Fruit fly (Drosophila melanogaster) whole organism, embryonic: Measurements from ENCODE around the gene Hip14.
A peak's percentile ranks its signal among the peaks of the same experiment; 100 is the strongest.

ENCODE experiments used
- CG11723 ChIP-seq: fragments of 200-800 bp; sonication (Bioruptor generic); optimal IDR thresholded peaks from 2 replicates; lab custom pipeline; 2017; ENCODE audit warnings: missing biosample characterization, mild to moderate bottlenecking, missing genetic modification characterization
- CG12071 ChIP-seq: fragments of 200-800 bp; sonication (Bioruptor generic); optimal IDR thresholded peaks from 3 replicates; lab custom pipeline; 2018; ENCODE audit warnings: missing biosample characterization, mild to moderate bottlenecking, missing genetic modification characterization
- CG14014 ChIP-seq: fragments of 200-800 bp; sonication (Bioruptor generic); IDR thresholded peaks from 2 replicates; pipeline ENCODE4 v1.3.6; 2022; ENCODE audit warnings: missing biosample characterization, missing genetic modification characterization
- CG14965 ChIP-seq: fragments of 200-800 bp; sonication (Bioruptor generic); optimal IDR thresholded peaks from 2 replicates; lab custom pipeline; 2016; ENCODE audit warnings: missing biosample characterization, missing genetic modification characterization, borderline replicate concordance
- CG15269 ChIP-seq: fragments of 200-800 bp; sonication (Bioruptor generic); optimal IDR thresholded peaks from 2 replicates; lab custom pipeline; 2018; ENCODE audit warnings: missing biosample characterization, mild to moderate bottlenecking, missing genetic modification characterization, moderate library complexity
- CG15479 ChIP-seq: fragments of 200-800 bp; sonication (Bioruptor generic); optimal IDR thresholded peaks from 3 replicates; lab custom pipeline; 2019; ENCODE audit warnings: missing biosample characterization, mild to moderate bottlenecking, missing genetic modification characterization, moderate library complexity
- CG1603 ChIP-seq: fragments of 200-800 bp; sonication (Bioruptor generic); optimal IDR thresholded peaks from 2 replicates; lab custom pipeline; 2019; ENCODE audit warnings: missing biosample characterization, mild to moderate bottlenecking, missing genetic modification characterization, moderate library complexity
- CG17361 ChIP-seq: fragments of 200-800 bp; sonication (Bioruptor generic); IDR thresholded peaks from 3 replicates; pipeline ENCODE4 v1.3.6; 2022; ENCODE audit warnings: missing biosample characterization, missing genetic modification characterization
- CG18262 ChIP-seq: fragments of 200-800 bp; optimal IDR thresholded peaks from 3 replicates; lab custom pipeline; 2019; ENCODE audit warnings: missing biosample characterization, mild to moderate bottlenecking, missing genetic modification characterization, moderate library complexity
- CG30431 ChIP-seq: fragments of 200-800 bp; sonication (Bioruptor generic); optimal IDR thresholded peaks from 2 replicates; lab custom pipeline; 2017; ENCODE audit warnings: missing biosample characterization, missing genetic modification characterization
- CG34376 ChIP-seq: fragments of 200-800 bp; sonication (Bioruptor generic); optimal IDR thresholded peaks from 2 replicates; lab custom pipeline; 2018; ENCODE audit warnings: missing biosample characterization, mild to moderate bottlenecking, missing genetic modification characterization
- CG43689 ChIP-seq: fragments of 200-800 bp; sonication (Bioruptor generic); IDR thresholded peaks from 2 replicates; pipeline ENCODE4 v1.3.6; 2022; ENCODE audit warnings: missing biosample characterization, missing genetic modification characterization
- CG7271 ChIP-seq: fragments of 200-800 bp; sonication (Bioruptor generic); optimal IDR thresholded peaks from 2 replicates; lab custom pipeline; 2018; ENCODE audit warnings: missing biosample characterization, mild to moderate bottlenecking, missing genetic modification characterization, moderate library complexity
- CG7928 ChIP-seq: fragments of 200-800 bp; sonication (Bioruptor generic); optimal IDR thresholded peaks from 2 replicates; lab custom pipeline; 2017; ENCODE audit warnings: missing biosample characterization, mild to moderate bottlenecking, missing genetic modification characterization
- CG9437 ChIP-seq: fragments of 200-800 bp; sonication (Bioruptor generic); optimal IDR thresholded peaks from 2 replicates; lab custom pipeline; 2018; ENCODE audit warnings: missing biosample characterization, mild to moderate bottlenecking, missing genetic modification characterization
- CoRest ChIP-seq: fragments of 200-800 bp; sonication (Bioruptor generic); optimal IDR thresholded peaks from 3 replicates; lab custom pipeline; 2018; ENCODE audit warnings: missing biosample characterization, mild to moderate bottlenecking, missing genetic modification characterization, moderate library complexity
- CrebB ChIP-seq: fragments of 200-800 bp; sonication (Bioruptor generic); optimal IDR thresholded peaks from 3 replicates; lab custom pipeline; 2018; ENCODE audit warnings: missing biosample characterization, mild to moderate bottlenecking, missing genetic modification characterization
- D19A ChIP-seq: fragments of 200-800 bp; optimal IDR thresholded peaks from 3 replicates; lab custom pipeline; 2019; ENCODE audit warnings: missing biosample characterization, mild to moderate bottlenecking, missing genetic modification characterization, moderate library complexity
- Deaf1 ChIP-seq: fragments of 200-800 bp; optimal IDR thresholded peaks from 3 replicates; lab custom pipeline; 2019; ENCODE audit warnings: missing biosample characterization, mild to moderate bottlenecking, missing genetic modification characterization, moderate library complexity
- Dref ChIP-seq: fragments of 200-800 bp; sonication (Bioruptor generic); IDR thresholded peaks from 2 replicates; pipeline ENCODE4 v1.3.6; 2022; ENCODE audit warnings: missing biosample characterization, missing genetic modification characterization
- Elba2 ChIP-seq: fragments of 200-800 bp; sonication (Bioruptor generic); optimal IDR thresholded peaks from 3 replicates; lab custom pipeline; 2016; ENCODE audit warnings: missing biosample characterization, missing genetic modification characterization
- HHEX ChIP-seq: fragments of 200-800 bp; sonication (Bioruptor generic); optimal IDR thresholded peaks from 3 replicates; lab custom pipeline; 2017; ENCODE audit warnings: missing biosample characterization, mild to moderate bottlenecking, missing genetic modification characterization, missing genetic modification reagents
- HLH3B ChIP-seq: fragments of 200-800 bp; sonication (Bioruptor generic); IDR thresholded peaks from 2 replicates; pipeline ENCODE4 v1.3.6; 2022; ENCODE audit warnings: missing biosample characterization, missing genetic modification characterization
- HLHmδ ChIP-seq: fragments of 200-800 bp; sonication (Bioruptor generic); optimal IDR thresholded peaks from 2 replicates; lab custom pipeline; 2018; ENCODE audit warnings: missing biosample characterization, mild to moderate bottlenecking, missing genetic modification characterization, moderate library complexity
- Hey ChIP-seq: fragments of 200-800 bp; sonication (Bioruptor generic); optimal IDR thresholded peaks from 3 replicates; lab custom pipeline; 2018; ENCODE audit warnings: missing biosample characterization, mild to moderate bottlenecking, missing genetic modification characterization
- Hmx ChIP-seq: fragments of 200-800 bp; sonication (Bioruptor generic); optimal IDR thresholded peaks from 2 replicates; lab custom pipeline; 2016; ENCODE audit warnings: missing biosample characterization, missing genetic modification characterization
- MBD-R2 ChIP-seq: fragments of 200-800 bp; sonication (Bioruptor generic); IDR thresholded peaks from 2 replicates; pipeline ENCODE4 v1.3.6; 2022; ENCODE audit warnings: missing biosample characterization, missing genetic modification characterization
- Max ChIP-seq: fragments of 200-800 bp; sonication (Bioruptor generic); optimal IDR thresholded peaks from 2 replicates; lab custom pipeline; 2016; ENCODE audit warnings: missing biosample characterization, mild to moderate bottlenecking, missing genetic modification characterization
- Neu2 ChIP-seq: fragments of 200-800 bp; sonication (Bioruptor generic); optimal IDR thresholded peaks from 3 replicates; lab custom pipeline; 2016; ENCODE audit warnings: missing biosample characterization, missing genetic modification characterization, borderline replicate concordance
- Oli ChIP-seq: fragments of 200-800 bp; sonication (Bioruptor generic); optimal IDR thresholded peaks from 2 replicates; lab custom pipeline; 2018; ENCODE audit warnings: missing biosample characterization, mild to moderate bottlenecking, missing genetic modification characterization, moderate library complexity
- PHDP ChIP-seq: fragments of 200-800 bp; sonication (Bioruptor generic); optimal IDR thresholded peaks from 3 replicates; lab custom pipeline; 2018; ENCODE audit warnings: missing biosample characterization, mild to moderate bottlenecking, missing genetic modification characterization, moderate library complexity
- Side ChIP-seq: fragments of 200-800 bp; sonication (Bioruptor generic); optimal IDR thresholded peaks from 2 replicates; lab custom pipeline; 2016; ENCODE audit warnings: missing biosample characterization, missing genetic modification characterization
- Sox100B ChIP-seq: fragments of 200-800 bp; sonication (Bioruptor generic); optimal IDR thresholded peaks from 3 replicates; lab custom pipeline; 2018; ENCODE audit warnings: missing biosample characterization, mild to moderate bottlenecking, missing genetic modification characterization
- Sox102F ChIP-seq: fragments of 200-800 bp; sonication (Bioruptor generic); optimal IDR thresholded peaks from 2 replicates; lab custom pipeline; 2018; ENCODE audit warnings: missing biosample characterization, mild to moderate bottlenecking, missing genetic modification characterization, moderate library complexity
- Ssrp ChIP-seq: fragments of 200-800 bp; sonication (Bioruptor generic); optimal IDR thresholded peaks from 2 replicates; lab custom pipeline; 2018; ENCODE audit warnings: missing biosample characterization, mild to moderate bottlenecking, missing genetic modification characterization, moderate library complexity
- aop ChIP-seq: fragments of 200-800 bp; sonication (Bioruptor generic); IDR thresholded peaks from 2 replicates; pipeline ENCODE4 v1.3.6; 2022; ENCODE audit warnings: missing biosample characterization, missing genetic modification characterization
- bsh ChIP-seq, 2 experiments: fragments of 200-800 bp; sonication (Bioruptor generic); optimal IDR thresholded peaks; 2 replicates each; lab custom pipeline; 2017 to 2018; ENCODE audit warnings: mild to moderate bottlenecking in 2 of 2, missing biosample characterization in 2 of 2, missing genetic modification characterization in 2 of 2, moderate library complexity in 1 of 2
- chif ChIP-seq, 2 experiments: fragments of 200-800 bp; sonication (Bioruptor generic); optimal IDR thresholded peaks; 3 replicates each; lab custom pipeline; 2016; ENCODE audit warnings: missing biosample characterization in 2 of 2, missing genetic modification characterization in 2 of 2
- corto ChIP-seq: fragments of 200-800 bp; sonication (Bioruptor generic); optimal IDR thresholded peaks from 2 replicates; lab custom pipeline; 2016; ENCODE audit warnings: missing biosample characterization, mild to moderate bottlenecking, missing genetic modification characterization, moderate library complexity
- eve ChIP-seq, 2 experiments: fragments of >200 bp; optimal IDR thresholded peaks; 2 replicates each; lab custom pipeline; 2017; ENCODE audit warnings: missing biosample characterization in 2 of 2, missing genetic modification characterization in 2 of 2
- fd96Cb ChIP-seq: fragments of 200-800 bp; sonication (Bioruptor generic); optimal IDR thresholded peaks from 2 replicates; lab custom pipeline; 2018; ENCODE audit warnings: missing biosample characterization, mild to moderate bottlenecking, missing genetic modification characterization, moderate library complexity
- gce ChIP-seq: fragments of 200-800 bp; sonication (Bioruptor generic); IDR thresholded peaks from 3 replicates; pipeline ENCODE4 v1.3.6; 2022; ENCODE audit warnings: missing biosample characterization, missing genetic modification characterization
- grau ChIP-seq: fragments of 200-800 bp; optimal IDR thresholded peaks from 3 replicates; lab custom pipeline; 2019; ENCODE audit warnings: missing biosample characterization, mild to moderate bottlenecking, missing genetic modification characterization, moderate library complexity
- hbn ChIP-seq: fragments of 200-800 bp; sonication (Bioruptor generic); IDR thresholded peaks from 2 replicates; pipeline ENCODE4 v1.3.6; 2022; ENCODE audit warnings: missing biosample characterization, missing genetic modification characterization; ENCODE audit not compliant: partially characterized antibody
- pnt ChIP-seq: fragments of 200-800 bp; sonication (Bioruptor generic); optimal IDR thresholded peaks from 3 replicates; lab custom pipeline; 2016; ENCODE audit warnings: missing biosample characterization, missing genetic modification characterization
- sim ChIP-seq: fragments of 200-800 bp; sonication (Bioruptor generic); IDR thresholded peaks from 2 replicates; pipeline ENCODE4 v1.3.6; 2022; ENCODE audit warnings: missing biosample characterization, missing genetic modification characterization
- sna ChIP-seq: fragments of 200-800 bp; sonication (Bioruptor generic); IDR thresholded peaks from 2 replicates; pipeline ENCODE4 v1.3.6; 2022; ENCODE audit warnings: missing biosample characterization, missing genetic modification characterization; ENCODE audit not compliant: partially characterized antibody
- tio ChIP-seq: fragments of 200-800 bp; sonication (Bioruptor generic); optimal IDR thresholded peaks from 2 replicates; lab custom pipeline; 2017; ENCODE audit warnings: missing biosample characterization, missing genetic modification characterization, inconsistent platforms
- trh ChIP-seq: fragments of 200-800 bp; sonication (Bioruptor generic); optimal IDR thresholded peaks from 2 replicates; lab custom pipeline; 2016; ENCODE audit warnings: missing biosample characterization, missing genetic modification characterization

Gene Hip14

DNA sequence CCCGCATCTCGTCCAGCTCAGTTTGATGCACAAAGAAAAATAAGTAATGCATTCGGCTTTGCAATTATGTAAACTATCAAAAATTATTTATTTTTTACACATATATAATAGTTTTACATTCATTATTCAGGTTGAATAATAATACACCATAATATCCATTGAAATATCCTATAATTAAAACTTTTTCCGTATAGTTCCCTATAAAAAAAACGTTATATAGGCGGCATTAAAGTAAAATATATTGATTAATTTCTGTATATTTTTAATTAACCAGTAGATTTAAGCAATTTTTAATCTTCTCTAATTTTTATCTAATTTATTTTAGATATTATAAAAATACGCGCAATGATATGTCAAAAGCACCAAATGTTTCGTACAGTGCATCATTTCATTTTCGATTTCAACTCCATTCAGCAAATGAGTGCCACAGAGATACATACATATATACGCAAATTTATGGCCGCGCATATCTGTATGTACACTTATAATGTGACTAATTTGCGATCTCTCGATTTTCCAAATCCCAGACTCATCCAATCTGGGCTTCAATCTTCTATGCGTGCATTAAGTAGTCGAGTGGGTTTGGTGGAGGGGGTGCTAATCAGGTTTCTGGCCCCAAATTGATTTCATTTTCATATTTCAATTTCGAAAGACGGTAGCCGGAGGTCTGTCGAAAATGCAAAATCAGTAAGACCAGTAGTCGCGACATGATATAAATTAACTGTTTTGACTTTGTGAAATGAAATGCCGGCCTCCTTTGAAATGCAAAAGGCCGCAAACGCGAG, 25.4 kb downstream of the Hip14 start (continued):
- no peak for TF ChIP-seq gce (GFP tag; lab: Robert Waterston, UW)
- TF ChIP-seq Hey (tag; lab: Kevin White, UChicago) = no peak
- TF ChIP-seq Elba2 (GFP tag; lab: Kevin White, UChicago) = no peak
- no peak for TF ChIP-seq Dref (GFP tag; lab: Robert Waterston, UW)
- TF ChIP-seq D19A = peak; percentile 10
- peak; percentile 29 for TF ChIP-seq Sox102F (GFP tag; lab: Kevin White, UChicago)
- peak; percentile 5 for TF ChIP-seq PHDP (tag; lab: Kevin White, UChicago)
- no peak for TF ChIP-seq trh (GFP tag; lab: Kevin White, UChicago)
- no peak for TF ChIP-seq aop (GFP tag; lab: Robert Waterston, UW)
- TF ChIP-seq grau = peak; percentile 39
- no peak for TF ChIP-seq Neu2
- TF ChIP-seq sim = no peak
- no peak for TF ChIP-seq CrebB (tag; lab: Kevin White, UChicago)
- peak; percentile 15 for TF ChIP-seq CG9437 (GFP tag; lab: Kevin White, UChicago)
- no peak for TF ChIP-seq chif (GFP tag; optimal IDR thresholded peaks at IDR 0.05; lab: Kevin White, UChicago)
- TF ChIP-seq Deaf1 (tag; lab: Kevin White, UChicago) = no peak
- no peak for TF ChIP-seq sna (GFP tag; lab: Robert Waterston, UW)
- TF ChIP-seq Side (GFP tag; lab: Kevin White, UChicago) = no peak
- TF ChIP-seq CG14014 = no peak
- TF ChIP-seq CG12071 = no peak
- no peak for TF ChIP-seq corto
- TF ChIP-seq MBD-R2 = no peak
- TF ChIP-seq CG15269 = peak; percentile 42
- no peak for TF ChIP-seq HLHmδ (GFP tag; lab: Kevin White, UChicago)
- TF ChIP-seq CG14965 (GFP tag; lab: Kevin White, UChicago) = no peak
- TF ChIP-seq CG11723 (GFP tag; lab: Kevin White, UChicago) = no peak
- peak; percentile 20 for TF ChIP-seq fd96Cb (tag; lab: Kevin White, UChicago)
- peak; percentile 37 for TF ChIP-seq CoRest
- TF ChIP-seq CG15479 (GFP tag; lab: Kevin White, UChicago) = no peak
- TF ChIP-seq HHEX (GFP tag; lab: Kevin White, UChicago) = no peak
- no peak for TF ChIP-seq CG30431
- no peak for TF ChIP-seq tio (GFP tag; lab: Kevin White, UChicago)
- TF ChIP-seq Sox100B (GFP tag; lab: Kevin White, UChicago) = peak; percentile 30
- TF ChIP-seq CG18262 = peak; percentile 70
- no peak for TF ChIP-seq pnt (GFP tag; lab: Kevin White, UChicago)
- TF ChIP-seq CG1603 (tag; lab: Kevin White, UChicago) = no peak
- peak in 1 of 2 experiments; percentile 3 for TF ChIP-seq bsh (GFP tag; optimal IDR thresholded peaks at IDR 0.05; lab: Kevin White, UChicago)
- no peak for TF ChIP-seq hbn (GFP tag; lab: Robert Waterston, UW)
- TF ChIP-seq CG7271 (tag; lab: Kevin White, UChicago) = peak; percentile 22
- no peak for TF ChIP-seq HLH3B (GFP tag; lab: Robert Waterston, UW)
- peak; percentile 33 for TF ChIP-seq Ssrp (tag; lab: Kevin White, UChicago)
- no peak for TF ChIP-seq CG34376 (GFP tag; lab: Kevin White, UChicago)
- no peak for TF ChIP-seq eve (GFP tag; optimal IDR thresholded peaks at IDR 0.05; lab: Kevin White, UChicago)
- no peak for TF ChIP-seq Hmx
- TF ChIP-seq CG43689 (GFP tag; lab: Robert Waterston, UW) = no peak
- peak; percentile 80 for TF ChIP-seq CG17361 (GFP tag; lab: Robert Waterston, UW)
- TF ChIP-seq Oli (tag; lab: Kevin White, UChicago) = peak; percentile 28
- TF ChIP-seq Max (GFP tag; lab: Kevin White, UChicago) = no peak
- TF ChIP-seq CG7928 (GFP tag; lab: Kevin White, UChicago) = no peak
